Worm (Caenorhabditis elegans) whole organism, late embryonic: ENCODE data around the gene ndx-6.

ENCODE experiments used
- ama-1 ChIP-seq: fragments of 150-350 bp; optimal IDR thresholded peaks from 2 replicates; lab custom pipeline; 2014
- ceh-31 ChIP-seq: sonication (generic microtip); optimal IDR thresholded peaks from 2 replicates; lab custom pipeline; 2016; ENCODE audit warnings: missing genetic modification characterization, missing compliant biosample characterization
- dve-1 ChIP-seq: sonication (generic microtip); optimal IDR thresholded peaks from 2 replicates; lab custom pipeline; 2017; ENCODE audit warnings: antibody characterized with exemption, mild to moderate bottlenecking, missing genetic modification characterization, missing compliant biosample characterization
- fkh-10 ChIP-seq: fragments of 150-350 bp; optimal IDR thresholded peaks from 2 replicates; lab custom pipeline; 2014; ENCODE audit warnings: missing biosample characterization, missing genetic modification reagents, missing genetic modification characterization
- pat-9 ChIP-seq: fragments of 200-800 bp; sonication (Bioruptor generic); optimal IDR thresholded peaks from 2 replicates; lab custom pipeline; 2018; ENCODE audit warnings: mild to moderate bottlenecking, missing genetic modification characterization, moderate library complexity, missing compliant biosample characterization
- pha-4 ChIP-seq: fragments of 150-350 bp; optimal IDR thresholded peaks from 2 replicates; lab custom pipeline; 2018; ENCODE audit warnings: missing biosample characterization, missing genetic modification reagents, missing genetic modification characterization
- ztf-16 ChIP-seq: sonication (generic microtip); optimal IDR thresholded peaks from 2 replicates; lab custom pipeline; 2017; ENCODE audit warnings: missing genetic modification characterization, missing compliant biosample characterization

ce11 chrII:5388786-5389421 lies 777 bp downstream of the ndx-6 start, which contains the start of gene rsp-4:
- no peak for TF ChIP-seq ama-1
- no peak for TF ChIP-seq pat-9
- TF ChIP-seq pha-4: no peak
- no peak for TF ChIP-seq fkh-10 (GFP tag; lab: Kevin White, UChicago)
- TF ChIP-seq ztf-16: no peak
- no peak for TF ChIP-seq ceh-31
- no peak for TF ChIP-seq dve-1 (tag; lab: Kevin White, UChicago)
